Fruit fly (Drosophila melanogaster) whole organism, prepupa: Measurements from ENCODE around the gene Clc.

Source experiments
- CG9139 ChIP-seq: fragments of 200-800 bp; sonication (Bioruptor generic); optimal IDR thresholded peaks from 3 replicates; lab custom pipeline; 2017; ENCODE audit warnings: missing biosample characterization, mild to moderate bottlenecking, missing genetic modification characterization
- Ets21C ChIP-seq: fragments of 200-800 bp; sonication (Bioruptor generic); optimal IDR thresholded peaks from 3 replicates; lab custom pipeline; 2016; ENCODE audit warnings: missing biosample characterization, missing genetic modification characterization
- OdsH ChIP-seq: fragments of 200-800 bp; sonication (Bioruptor generic); optimal IDR thresholded peaks from 3 replicates; lab custom pipeline; 2016; ENCODE audit warnings: missing biosample characterization, missing genetic modification characterization
- Smox ChIP-seq: fragments of 200-800 bp; sonication (Bioruptor generic); optimal IDR thresholded peaks from 3 replicates; lab custom pipeline; 2016; ENCODE audit warnings: missing biosample characterization, missing genetic modification characterization
- spab ChIP-seq: fragments of 200-800 bp; sonication (Bioruptor generic); optimal IDR thresholded peaks from 2 replicates; lab custom pipeline; 2017; ENCODE audit warnings: missing biosample characterization, mild to moderate bottlenecking, missing genetic modification characterization, missing genetic modification reagents

- no peak for TF ChIP-seq spab (GFP tag; lab: Kevin White, UChicago)
- TF ChIP-seq Ets21C (GFP tag; lab: Kevin White, UChicago) = no peak
- TF ChIP-seq Smox (GFP tag; lab: Kevin White, UChicago) = no peak
- no peak for TF ChIP-seq OdsH (GFP tag; lab: Kevin White, UChicago)
- TF ChIP-seq CG9139 (GFP tag; lab: Kevin White, UChicago) = no peak
Measured at dm6 chr3L:20209896-20210295, 31.0 kb upstream of the Clc start.
